Worm (Caenorhabditis elegans) whole organism, early embryonic: Measurements from ENCODE around the gene btb-2.

Source experiments
- B0310.2 ChIP-seq: sonication (generic microtip); optimal IDR thresholded peaks from 2 replicates; lab custom pipeline; 2016; ENCODE audit warnings: mild to moderate bottlenecking, missing genetic modification characterization, missing compliant biosample characterization
- F13C5.2 ChIP-seq: sonication (generic microtip); optimal IDR thresholded peaks from 2 replicates; lab custom pipeline; 2017; ENCODE audit warnings: mild to moderate bottlenecking, missing genetic modification characterization, inconsistent platforms, missing compliant biosample characterization
- aly-1 ChIP-seq: sonication (generic microtip); optimal IDR thresholded peaks from 2 replicates; lab custom pipeline; 2016; ENCODE audit warnings: missing genetic modification characterization, missing compliant biosample characterization
- ama-1 ChIP-seq: fragments of 150-350 bp; optimal IDR thresholded peaks from 2 replicates; lab custom pipeline; 2014
- ceh-13 ChIP-seq: fragments of 200-800 bp; sonication (Bioruptor generic); optimal IDR thresholded peaks from 2 replicates; lab custom pipeline; 2018; ENCODE audit warnings: mild to moderate bottlenecking, missing genetic modification characterization, missing compliant biosample characterization
- ceh-36 ChIP-seq: sonication (generic microtip); optimal IDR thresholded peaks from 2 replicates; lab custom pipeline; 2016; ENCODE audit warnings: missing genetic modification characterization, inconsistent platforms, missing compliant biosample characterization
- ets-7 ChIP-seq: sonication (generic microtip); optimal IDR thresholded peaks from 2 replicates; lab custom pipeline; 2016; ENCODE audit warnings: missing genotype, missing genetic modification characterization, missing compliant biosample characterization
- flt-1 ChIP-seq: fragments of 200-800 bp; sonication (Bioruptor generic); IDR thresholded peaks from 2 replicates; pipeline ENCODE4 v1.3.6; 2022; ENCODE audit warnings: missing genetic modification characterization, missing compliant biosample characterization
- hmbx-1 ChIP-seq: sonication (generic microtip); optimal IDR thresholded peaks from 2 replicates; lab custom pipeline; 2016; ENCODE audit warnings: mild to moderate bottlenecking, missing genetic modification characterization, missing compliant biosample characterization
- hmg-4 ChIP-seq: fragments of 200-800 bp; sonication (Bioruptor generic); optimal IDR thresholded peaks from 2 replicates; lab custom pipeline; 2018; ENCODE audit warnings: mild to moderate bottlenecking, missing genetic modification characterization, missing compliant biosample characterization
- hnd-1 ChIP-seq: sonication (generic microtip); optimal IDR thresholded peaks from 2 replicates; lab custom pipeline; 2016; ENCODE audit warnings: missing genetic modification characterization, missing compliant biosample characterization
- pes-1 ChIP-seq: fragments of 200-800 bp; sonication (Bioruptor generic); IDR thresholded peaks from 2 replicates; pipeline ENCODE4 v1.3.6; 2022; ENCODE audit warnings: missing genetic modification reagents, missing genetic modification characterization, missing compliant biosample characterization
- scrt-1 ChIP-seq: fragments of 200-800 bp; sonication (Bioruptor generic); IDR thresholded peaks from 2 replicates; pipeline ENCODE4 v1.3.6; 2022; ENCODE audit warnings: missing genetic modification characterization, missing compliant biosample characterization
- sea-1 ChIP-seq: fragments of 200-800 bp; sonication (Bioruptor generic); conservative IDR thresholded peaks from 2 replicates; pipeline ENCODE4 v1.3.6; 2022; ENCODE audit warnings: missing genetic modification characterization, missing compliant biosample characterization
- tbx-11 ChIP-seq: fragments of 200-800 bp; sonication (Bioruptor generic); IDR thresholded peaks from 2 replicates; pipeline ENCODE4 v1.3.6; 2022; ENCODE audit warnings: missing genetic modification characterization, missing compliant biosample characterization
- tbx-37 ChIP-seq: fragments of 200-800 bp; sonication (Bioruptor generic); conservative IDR thresholded peaks from 2 replicates; pipeline ENCODE4 v1.3.6; 2022; ENCODE audit warnings: missing genetic modification reagents, missing genetic modification characterization, missing compliant biosample characterization
- tra-4 ChIP-seq: sonication (generic microtip); optimal IDR thresholded peaks from 2 replicates; lab custom pipeline; 2017; ENCODE audit warnings: missing genetic modification characterization, missing compliant biosample characterization

The btb-2 gene

DNA sequence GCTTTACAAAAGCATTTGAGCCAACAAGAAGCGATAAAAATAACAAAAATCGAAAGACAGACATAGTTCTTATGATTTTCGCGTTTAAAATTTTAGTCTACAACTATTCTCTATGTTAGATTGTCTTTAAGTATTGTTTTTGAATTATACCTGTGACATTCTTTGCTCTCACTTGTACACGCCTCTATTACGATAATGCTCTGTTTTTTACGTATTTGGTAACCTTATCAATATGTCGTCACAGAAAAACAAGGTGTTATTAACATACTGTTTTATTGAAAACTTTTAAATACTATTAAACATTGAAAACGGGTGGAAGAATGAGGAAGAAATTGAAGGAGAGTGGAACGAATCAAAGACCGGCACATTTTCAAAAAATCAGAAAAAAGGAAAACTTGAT lies 5.5 kb downstream of the btb-2 start, which contains the start of gene spp-11:
Gene spp-11 (minus strand): TSS at position 101 of the 400 bp plus-strand sequence.
- TF ChIP-seq tra-4 (tag; lab: Kevin White, UChicago) (no peak), hnd-1 (no peak), F13C5.2 (tag; lab: Kevin White, UChicago) (no peak), ceh-36 (no peak), ceh-13 (GFP tag; lab: Kevin White, UChicago) (no peak), flt-1 (GFP tag; lab: Robert Waterston, UW) (no peak), ama-1 (lab: Kevin White, UChicago) (no peak), ets-7 (tag; lab: Kevin White, UChicago) (no peak), tbx-37 (GFP tag; lab: Robert Waterston, UW) (no peak)

DNA sequence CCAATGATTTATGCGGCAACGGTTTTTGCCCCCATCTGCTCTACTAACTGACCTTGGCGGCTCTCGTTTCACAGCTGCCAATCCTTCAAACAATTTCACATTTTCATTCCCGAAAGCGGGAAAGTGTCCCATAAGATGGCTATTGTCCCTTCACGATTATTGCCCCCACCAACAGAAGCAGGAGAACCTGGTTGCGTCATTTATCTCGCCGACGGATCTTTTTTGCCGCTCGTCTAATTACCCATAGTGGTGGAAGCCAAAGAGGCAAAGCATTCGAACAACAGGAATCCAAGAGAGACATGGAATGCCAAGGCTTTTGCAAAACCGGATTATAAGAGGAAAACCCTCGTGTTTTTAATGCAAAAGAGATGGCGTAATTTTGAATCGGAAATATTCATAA lies 7.3 kb downstream of the btb-2 start:
- TF ChIP-seq flt-1 (GFP tag; lab: Robert Waterston, UW) (no peak), hmg-4 (peak; percentile 54), tbx-37 (GFP tag; lab: Robert Waterston, UW) (no peak)

DNA sequence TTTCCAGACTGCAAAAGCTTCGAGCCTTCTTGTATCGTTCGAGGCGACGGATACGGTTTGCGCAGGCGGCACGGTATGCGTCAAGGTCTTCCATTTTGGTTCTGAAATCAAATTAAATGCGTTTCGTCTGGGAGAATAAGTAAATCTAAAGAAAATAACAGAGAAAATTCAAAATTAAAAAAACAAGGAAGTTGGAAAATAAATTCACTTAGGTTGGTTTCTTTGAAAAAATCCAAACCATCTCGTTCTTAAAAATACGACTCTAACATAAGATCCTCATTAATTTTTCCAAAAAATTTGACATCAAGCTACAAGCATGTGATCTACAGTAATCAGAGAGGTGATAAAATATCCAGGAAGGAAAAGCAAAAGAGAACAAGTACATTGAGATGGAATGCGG lies 8.4 kb downstream of the btb-2 start, which contains the start of gene T25D10.4:
Gene T25D10.4 (minus strand): TSS at position 101 of the 400 bp plus-strand sequence.
- TF ChIP-seq ceh-36 (no peak), ets-7 (tag; lab: Kevin White, UChicago) (no peak), flt-1 (GFP tag; lab: Robert Waterston, UW) (no peak), aly-1 (no peak), sea-1 (GFP tag; lab: Robert Waterston, UW) (no peak), hmg-4 (no peak), B0310.2 (tag; lab: Kevin White, UChicago) (no peak), scrt-1 (no peak), pes-1 (GFP tag; lab: Robert Waterston, UW) (no peak), hnd-1 (no peak), hmbx-1 (tag; lab: Kevin White, UChicago) (no peak), tbx-11 (GFP tag; lab: Robert Waterston, UW) (no peak)

DNA sequence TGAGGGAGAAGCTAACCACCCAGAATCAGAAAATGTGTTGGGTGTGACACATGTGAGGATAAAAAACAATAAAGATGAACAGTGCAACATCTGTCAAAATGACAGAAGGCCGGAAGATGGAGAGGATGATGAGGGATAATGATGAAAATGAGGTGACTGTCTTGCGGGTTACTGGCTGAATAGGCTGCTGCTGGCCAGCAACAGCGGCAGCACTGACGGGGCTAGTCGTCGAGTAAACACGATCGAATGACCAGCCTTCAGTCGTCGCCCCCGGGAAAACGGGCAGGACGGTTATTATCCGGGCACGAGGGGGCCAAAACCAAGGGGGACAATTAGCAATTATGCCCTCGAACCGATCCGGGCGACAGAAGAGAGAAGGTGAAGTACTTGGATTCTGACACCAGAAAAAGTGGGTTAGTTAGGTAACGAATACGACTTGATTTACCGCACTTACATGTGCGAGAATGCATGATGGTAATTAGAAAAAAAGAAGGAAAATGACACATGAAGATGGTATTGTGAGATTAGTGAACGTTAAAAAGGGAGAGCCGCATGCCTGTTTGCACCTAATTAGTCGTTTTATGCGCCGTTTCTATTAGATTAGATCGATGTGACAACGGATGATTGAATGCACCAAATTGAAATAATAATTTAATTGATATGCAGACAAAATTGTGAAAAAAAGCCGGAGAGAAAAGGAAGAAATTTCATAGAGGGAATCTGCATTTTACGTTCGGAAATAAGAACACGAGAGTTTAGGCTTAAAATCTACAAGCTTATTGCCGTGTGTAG lies 10.1 kb downstream of the btb-2 start:
- no peak for TF ChIP-seq tra-4 (tag; lab: Kevin White, UChicago)
- peak; percentile 25; the same call in 1 of the 2 replicates for TF ChIP-seq scrt-1
- no peak for TF ChIP-seq ceh-13 (GFP tag; lab: Kevin White, UChicago)
- peak; percentile 61 for TF ChIP-seq hmg-4
- peak; percentile 78 for TF ChIP-seq ets-7 (tag; lab: Kevin White, UChicago)

DNA sequence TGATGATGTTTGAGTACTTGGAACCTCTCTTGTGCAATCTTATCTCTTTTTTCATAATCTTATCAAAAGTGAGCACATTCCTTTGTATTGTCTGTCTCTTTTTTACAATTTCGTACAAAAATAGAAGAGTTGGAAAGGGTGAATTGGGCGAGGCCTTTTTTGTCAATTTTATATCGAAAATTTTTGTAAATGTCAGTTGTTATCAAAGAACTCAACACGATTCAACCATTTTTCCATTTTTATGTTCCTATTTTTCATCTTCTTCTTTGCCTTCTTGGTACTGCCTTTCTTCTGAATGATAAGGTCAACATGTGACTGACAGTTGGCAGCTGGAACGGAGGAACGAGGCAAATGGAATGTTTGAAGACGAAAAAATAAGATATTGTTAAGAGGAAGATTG lies 12.0 kb downstream of the btb-2 start:
- no peak for TF ChIP-seq tra-4 (tag; lab: Kevin White, UChicago)
- no peak for TF ChIP-seq B0310.2 (tag; lab: Kevin White, UChicago)
- TF ChIP-seq ets-7 (tag; lab: Kevin White, UChicago) = no peak
- TF ChIP-seq sea-1 (GFP tag; lab: Robert Waterston, UW) = no peak
- TF ChIP-seq pes-1 (GFP tag; lab: Robert Waterston, UW) = no peak

DNA sequence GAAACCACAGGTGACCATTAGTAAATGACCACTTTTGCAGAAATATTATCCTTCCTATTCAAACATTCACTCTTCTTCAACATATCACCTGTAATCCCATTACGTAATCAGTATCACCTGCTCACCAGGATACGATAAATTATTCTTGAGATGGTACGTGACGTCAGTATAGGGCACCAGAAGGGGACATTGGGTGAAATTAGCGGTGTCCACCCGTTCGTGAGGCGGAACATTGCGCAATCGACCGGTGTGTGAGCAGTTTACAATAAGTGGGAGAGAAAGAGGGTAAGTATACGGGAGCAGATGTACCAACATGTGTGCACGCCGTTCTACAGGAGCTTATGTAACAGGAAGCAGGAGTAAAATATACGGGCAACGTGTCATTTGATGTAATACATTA lies 16.2 kb downstream of the btb-2 start:
- no peak for TF ChIP-seq scrt-1
- no peak for TF ChIP-seq tra-4 (tag; lab: Kevin White, UChicago)
- TF ChIP-seq aly-1 = no peak
- no peak for TF ChIP-seq ets-7 (tag; lab: Kevin White, UChicago)
- no peak for TF ChIP-seq ama-1 (lab: Kevin White, UChicago)
- TF ChIP-seq hmbx-1 (tag; lab: Kevin White, UChicago) = no peak
- no peak for TF ChIP-seq flt-1 (GFP tag; lab: Robert Waterston, UW)

DNA sequence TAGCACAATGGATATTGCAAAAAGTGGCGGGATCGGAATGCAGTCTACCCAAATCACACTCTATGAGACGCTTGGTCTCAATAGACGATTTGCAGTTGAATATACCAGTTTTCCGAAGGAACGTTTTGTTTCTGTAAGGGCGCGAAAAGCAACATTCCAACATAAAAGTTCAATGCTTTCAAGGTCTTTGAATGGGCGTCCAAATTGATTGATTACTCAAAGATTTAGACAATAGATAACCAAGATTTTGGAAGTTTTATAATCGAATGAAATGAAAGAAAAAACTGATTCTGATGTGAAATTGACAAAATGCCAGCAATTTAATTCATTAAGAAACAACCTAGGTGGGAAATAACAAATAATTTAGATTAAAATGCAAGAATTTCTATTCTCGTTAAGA lies 17.4 kb downstream of the btb-2 start:
- no peak for TF ChIP-seq ets-7 (tag; lab: Kevin White, UChicago)
- TF ChIP-seq sea-1 (GFP tag; lab: Robert Waterston, UW) = no peak
- TF ChIP-seq hmg-4 = no peak
- TF ChIP-seq tra-4 (tag; lab: Kevin White, UChicago) = no peak
- no peak for TF ChIP-seq ceh-13 (GFP tag; lab: Kevin White, UChicago)
- no peak for TF ChIP-seq ceh-36
- TF ChIP-seq ama-1 (lab: Kevin White, UChicago) = no peak
- no peak for TF ChIP-seq aly-1
- no peak for TF ChIP-seq scrt-1
- TF ChIP-seq tbx-37 (GFP tag; lab: Robert Waterston, UW) = no peak
- TF ChIP-seq hmbx-1 (tag; lab: Kevin White, UChicago) = no peak
- no peak for TF ChIP-seq flt-1 (GFP tag; lab: Robert Waterston, UW)
- TF ChIP-seq tbx-11 (GFP tag; lab: Robert Waterston, UW) = no peak
- TF ChIP-seq hnd-1 = no peak
- TF ChIP-seq B0310.2 (tag; lab: Kevin White, UChicago) = no peak
- no peak for TF ChIP-seq F13C5.2 (tag; lab: Kevin White, UChicago)
- TF ChIP-seq pes-1 (GFP tag; lab: Robert Waterston, UW) = no peak

DNA sequence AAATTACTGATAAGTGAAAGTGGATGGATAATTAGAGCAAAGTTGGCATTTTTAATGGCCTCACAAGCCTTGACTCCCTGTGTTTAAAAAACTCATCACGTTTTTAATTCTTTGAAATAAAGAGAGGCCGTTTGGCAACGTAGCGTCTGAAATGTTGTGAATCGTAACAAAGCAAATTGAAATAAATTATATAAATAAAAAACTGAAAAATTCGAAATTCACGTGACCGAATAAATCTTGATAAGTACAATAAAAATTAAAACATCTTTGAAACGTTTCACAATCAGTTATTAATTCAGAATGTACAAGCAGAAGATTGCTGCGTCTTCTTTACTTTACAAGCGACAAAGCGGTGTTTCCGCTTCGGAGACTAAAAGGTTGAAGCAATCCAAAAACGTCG lies 21.1 kb downstream of the btb-2 start, which contains the start of gene K03H9.3:
Gene K03H9.3 (plus strand): TSS at position 301 of the 400 bp plus-strand sequence.
- no peak for TF ChIP-seq hmbx-1 (tag; lab: Kevin White, UChicago)
- no peak for TF ChIP-seq F13C5.2 (tag; lab: Kevin White, UChicago)
- no peak for TF ChIP-seq tbx-11 (GFP tag; lab: Robert Waterston, UW)
- TF ChIP-seq flt-1 (GFP tag; lab: Robert Waterston, UW) = no peak
- TF ChIP-seq tra-4 (tag; lab: Kevin White, UChicago) = no peak
- no peak for TF ChIP-seq hmg-4
- TF ChIP-seq pes-1 (GFP tag; lab: Robert Waterston, UW) = no peak
- TF ChIP-seq aly-1 = no peak
- TF ChIP-seq ceh-36 = no peak
- TF ChIP-seq ama-1 (lab: Kevin White, UChicago) = no peak
- no peak for TF ChIP-seq ceh-13 (GFP tag; lab: Kevin White, UChicago)
- no peak for TF ChIP-seq scrt-1
- TF ChIP-seq ets-7 (tag; lab: Kevin White, UChicago) = no peak
- no peak for TF ChIP-seq hnd-1
- no peak for TF ChIP-seq B0310.2 (tag; lab: Kevin White, UChicago)
